Worm (Caenorhabditis elegans): ENCODE results near the gene msp-51.
"Not testable (repeated sequence)": the region's sequence is repeated elsewhere in the genome, so short reads cannot be mapped to it uniquely, and the experiment has no call there.

The msp-51 gene

ce11 chrIV:5258385-5258784, 36.8 kb downstream of the msp-51 start, which contains the start of gene ttbk-2.1:
ttbk-2.1 (plus strand) TSS chrIV:5258685.
- not testable (repeated sequence) for TF ChIP-seq mdl-1, crh-2, F13H6.1 (tag; optimal IDR thresholded peaks at IDR 0.05)

DNA sequence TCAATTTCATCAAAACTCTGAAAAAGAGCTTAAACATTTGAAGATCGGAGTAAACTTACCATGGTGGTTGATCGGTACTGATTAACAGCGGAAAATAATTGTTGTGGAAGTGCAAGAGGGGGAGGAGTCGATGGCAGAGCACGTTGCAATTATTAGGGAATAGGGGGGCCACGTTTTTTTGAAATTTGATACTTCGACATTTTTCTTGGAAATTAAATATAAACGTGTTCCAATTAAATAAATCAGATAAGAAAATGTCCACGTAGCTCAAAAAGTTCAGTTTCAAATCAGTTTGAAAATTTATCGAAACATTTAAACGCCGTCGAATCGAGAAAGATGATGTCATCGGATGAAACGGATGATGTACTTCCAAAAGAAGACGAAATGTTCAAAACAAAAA, 38.4 kb downstream of the msp-51 start, which contains the start of gene F36H12.9:
F36H12.9 (plus strand) TSS at position 301 of the 400 bp plus-strand sequence.
- TF ChIP-seq mbf-1, nhr-237, egl-27 (tag; optimal IDR thresholded peaks at IDR 0.05): not testable (repeated sequence)

DNA sequence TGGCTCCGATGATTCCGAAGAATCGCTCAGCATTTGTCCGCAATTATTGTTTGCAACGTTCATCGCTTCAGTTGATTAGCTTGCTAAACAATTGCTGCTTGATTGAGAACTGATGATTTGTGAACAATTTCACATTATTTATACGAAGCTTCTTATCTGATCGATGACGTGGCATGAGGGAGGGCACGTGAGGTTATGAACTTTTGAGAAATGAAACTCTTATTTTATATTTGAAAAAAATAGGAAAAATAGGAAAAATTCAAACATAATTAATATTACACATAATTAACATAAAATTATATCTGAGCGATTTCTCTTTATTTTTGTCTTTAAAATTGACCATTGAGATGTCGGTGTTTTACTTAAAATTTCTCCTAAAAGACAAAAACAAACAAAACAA, 40.5 kb downstream of the msp-51 start, which contains the start of gene F36H12.10:
F36H12.10 (minus strand) TSS at position 101 of the 400 bp plus-strand sequence.
- TF ChIP-seq nhr-237 (tag; optimal IDR thresholded peaks at IDR 0.05); Y55F3AM.14 (GFP tag; optimal IDR thresholded peaks at IDR 0.05); ama-1 (optimal IDR thresholded peaks at IDR 0.05): not testable (repeated sequence)
